Fruit fly (Drosophila melanogaster) whole organism, wandering third instar larva: ENCODE data around the gene CG5882.

Source experiments
- Abd-B ChIP-seq: fragments of >200 bp; optimal IDR thresholded peaks from 2 replicates; lab custom pipeline; 2017; ENCODE audit warnings: missing biosample characterization, missing genetic modification characterization
- CG9705 ChIP-seq: fragments of 200-800 bp; sonication (Bioruptor generic); optimal IDR thresholded peaks from 2 replicates; lab custom pipeline; 2018; ENCODE audit warnings: missing biosample characterization, mild to moderate bottlenecking, missing genetic modification characterization
- Dfd ChIP-seq: fragments of >200 bp; optimal IDR thresholded peaks from 2 replicates; lab custom pipeline; 2017; ENCODE audit warnings: missing biosample characterization, missing genetic modification characterization
- Hr78 ChIP-seq: fragments of >200 bp; optimal IDR thresholded peaks from 2 replicates; lab custom pipeline; 2017; ENCODE audit warnings: missing biosample characterization, missing genetic modification characterization
- Hr83 ChIP-seq: fragments of 200-300 bp; sonication (Bioruptor generic); optimal IDR thresholded peaks from 2 replicates; lab custom pipeline; 2016; ENCODE audit warnings: missing biosample characterization, mild to moderate bottlenecking, missing genetic modification characterization, moderate library complexity; ENCODE audit not compliant: poor library complexity, severe bottlenecking
- N ChIP-seq: fragments of >200 bp; optimal IDR thresholded peaks from 2 replicates; lab custom pipeline; 2018; ENCODE audit warnings: missing biosample characterization, missing external identifiers, missing genetic modification characterization
- brk ChIP-seq: fragments of 200-800 bp; sonication (Bioruptor generic); optimal IDR thresholded peaks from 2 replicates; lab custom pipeline; 2016; ENCODE audit warnings: missing biosample characterization, mild to moderate bottlenecking, missing genetic modification characterization
- h ChIP-seq: fragments of 200-800 bp; sonication (Bioruptor generic); optimal IDR thresholded peaks from 3 replicates; lab custom pipeline; 2016; ENCODE audit warnings: missing biosample characterization, mild to moderate bottlenecking, missing genetic modification characterization
- pan ChIP-seq: fragments of >200 bp; optimal IDR thresholded peaks from 2 replicates; lab custom pipeline; 2017
- psq ChIP-seq: fragments of 200-800 bp; sonication (Bioruptor generic); optimal IDR thresholded peaks from 3 replicates; lab custom pipeline; 2017; ENCODE audit warnings: missing biosample characterization, mild to moderate bottlenecking, missing genetic modification characterization, moderate library complexity
- sage ChIP-seq: fragments of 200-800 bp; sonication (Bioruptor generic); optimal IDR thresholded peaks from 2 replicates; lab custom pipeline; 2016; ENCODE audit warnings: missing biosample characterization, mild to moderate bottlenecking, missing genetic modification characterization
- usp ChIP-seq: fragments of >200 bp; optimal IDR thresholded peaks from 2 replicates; lab custom pipeline; 2017; ENCODE audit warnings: missing biosample characterization, missing genetic modification characterization

DNA sequence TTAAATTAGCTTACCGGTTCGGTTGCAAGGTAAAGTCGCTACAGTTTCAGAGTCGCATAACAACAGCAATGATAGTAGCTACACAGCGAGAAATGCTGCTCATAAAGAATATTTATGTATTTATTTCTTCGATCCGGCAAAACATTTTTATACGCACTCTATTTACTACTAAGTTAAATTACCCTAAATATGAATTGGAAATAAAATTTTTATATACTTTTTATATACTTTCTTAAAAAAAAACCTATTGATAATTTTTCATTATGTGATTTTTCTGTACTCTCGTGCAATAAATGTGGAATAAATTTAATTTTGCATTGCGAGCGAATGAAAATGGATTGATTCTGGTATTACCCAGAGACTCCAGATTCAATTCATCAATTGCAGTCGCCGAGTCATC lies 17.5 kb upstream of the CG5882 start, which contains the start of gene Jhbp11:
- TF ChIP-seq Abd-B (GFP tag; lab: Kevin White, UChicago) (no peak), brk (no peak), h (no peak), Dfd (GFP tag; lab: Kevin White, UChicago) (no peak), psq (GFP tag; lab: Kevin White, UChicago) (no peak), N (GFP tag; lab: Kevin White, UChicago) (no peak), Hr83 (GFP tag; lab: Kevin White, UChicago) (no peak), pan (lab: Kevin White, UChicago) (no peak), usp (GFP tag; lab: Kevin White, UChicago) (no peak), CG9705 (GFP tag; lab: Kevin White, UChicago) (no peak), Hr78 (GFP tag; lab: Kevin White, UChicago) (no peak), sage (GFP tag; lab: Kevin White, UChicago) (no peak)
